Fruit fly (Drosophila melanogaster): ENCODE measurements around the gene Osi19.

DNA sequence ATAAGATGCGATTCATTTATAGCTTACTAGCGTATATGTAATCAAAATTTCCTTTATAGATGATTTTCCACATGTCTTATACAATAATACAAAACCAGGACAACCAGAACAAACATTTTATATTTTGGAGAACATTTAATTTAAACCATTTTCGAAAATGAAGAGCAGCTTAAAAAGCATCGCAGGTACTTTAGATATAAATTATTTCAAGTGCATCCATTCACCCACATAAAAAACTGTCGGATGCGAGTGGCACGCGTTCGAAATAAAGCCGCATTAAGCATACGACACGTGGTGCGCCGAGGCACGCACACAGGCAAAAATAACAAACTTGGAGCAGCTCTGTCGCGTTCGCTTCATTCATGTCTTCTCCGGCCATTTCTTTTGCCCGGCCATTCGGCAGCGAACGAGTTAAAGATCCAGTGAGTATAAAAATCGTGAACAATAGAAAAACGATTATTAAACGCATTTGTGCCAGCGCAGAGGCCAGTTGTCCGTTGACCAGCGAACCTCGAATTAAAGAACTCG lies at the start of gene Osi19:
- TF ChIP-seq ttk (optimal IDR thresholded peaks at IDR 0.05) (no peak), Myc (optimal IDR thresholded peaks at IDR 0.05) (no peak), h (optimal IDR thresholded peaks at IDR 0.05) (no peak)
